Worm (Caenorhabditis elegans): ENCODE results near the gene ttr-17.

ttr-17 gene

ce11 chrIV:11094974-11095373 is 28.1 kb upstream of the ttr-17 start, which contains the start of gene M7.8:
Gene M7.8, minus strand, starts transcription at chrIV:11095085.
- TF ChIP-seq dve-1 (tag; optimal IDR thresholded peaks at IDR 0.05) (no peak), ceh-6 (GFP tag; optimal IDR thresholded peaks at IDR 0.05) (no peak), unc-55 (GFP tag; optimal IDR thresholded peaks at IDR 0.05) (peak; percentile 32), rnt-1 (tag; optimal IDR thresholded peaks at IDR 0.05) (no peak), fkh-6 (tag; optimal IDR thresholded peaks at IDR 0.05) (no peak), sdc-2 (tag; optimal IDR thresholded peaks at IDR 0.05) (no peak), ceh-22 (tag; optimal IDR thresholded peaks at IDR 0.05) (no peak), mec-3 (tag; optimal IDR thresholded peaks at IDR 0.05; ENCODE audit: borderline replicate concordance) (no peak), K02D7.2 (tag; optimal IDR thresholded peaks at IDR 0.05) (no peak), ref-2 (tag; optimal IDR thresholded peaks at IDR 0.05) (no peak), ets-4 (tag; optimal IDR thresholded peaks at IDR 0.05) (no peak), ahr-1 (tag; optimal IDR thresholded peaks at IDR 0.05) (no peak), nfya-1 (tag; optimal IDR thresholded peaks at IDR 0.05) (no peak), syd-9 (tag; optimal IDR thresholded peaks at IDR 0.05) (no peak), hlh-6 (tag; optimal IDR thresholded peaks at IDR 0.05) (no peak), ceh-19 (GFP tag; optimal IDR thresholded peaks at IDR 0.05) (no peak), unc-42 (tag; optimal IDR thresholded peaks at IDR 0.05) (peak; percentile 41)

- TF ChIP-seq ceh-31 (tag; optimal IDR thresholded peaks at IDR 0.05) (no peak), zip-5 (tag; optimal IDR thresholded peaks at IDR 0.05) (no peak), nfya-1 (tag; optimal IDR thresholded peaks at IDR 0.05) (no peak), ahr-1 (tag; optimal IDR thresholded peaks at IDR 0.05) (no peak), Y22D7AL.16 (tag; optimal IDR thresholded peaks at IDR 0.05) (no peak), dmd-4 (tag; optimal IDR thresholded peaks at IDR 0.05; ENCODE audit: borderline replicate concordance) (no peak), nhr-232 (tag; optimal IDR thresholded peaks at IDR 0.05) (no peak), sdc-2 (tag; optimal IDR thresholded peaks at IDR 0.05) (no peak), sox-4 (tag; optimal IDR thresholded peaks at IDR 0.05) (no peak), K09A11.1 (tag; optimal IDR thresholded peaks at IDR 0.05; ENCODE audit: insufficient read depth) (no peak), pat-9 (tag; optimal IDR thresholded peaks at IDR 0.05) (no peak), madf-2 (tag; optimal IDR thresholded peaks at IDR 0.05) (no peak), unc-55 (GFP tag; optimal IDR thresholded peaks at IDR 0.05) (no peak), ceh-6 (GFP tag; optimal IDR thresholded peaks at IDR 0.05) (no peak), rnt-1 (tag; optimal IDR thresholded peaks at IDR 0.05) (no peak), gmeb-2 (tag; optimal IDR thresholded peaks at IDR 0.05) (no peak), ceh-30 (tag; optimal IDR thresholded peaks at IDR 0.05) (no peak), hlh-13 (GFP tag; optimal IDR thresholded peaks at IDR 0.05) (no peak), ets-4 (tag; optimal IDR thresholded peaks at IDR 0.05) (no peak)
Measured at ce11 chrIV:11094052-11094451, 27.2 kb upstream of the ttr-17 start.

ce11 chrIV:11092502-11093080 is 25.8 kb upstream of the ttr-17 start, which contains the start of gene bcc-1:
Gene bcc-1, minus strand, starts transcription at chrIV:11092552.
- TF ChIP-seq elt-2 (tag; optimal IDR thresholded peaks at IDR 0.05) (no peak), ceh-22 (tag; optimal IDR thresholded peaks at IDR 0.05) (no peak), ceh-18 (tag; optimal IDR thresholded peaks at IDR 0.05) (no peak), ceh-9 (tag; optimal IDR thresholded peaks at IDR 0.05) (no peak), madf-2 (tag; optimal IDR thresholded peaks at IDR 0.05) (no peak)

ce11 chrIV:11089527-11089926 is 22.7 kb upstream of the ttr-17 start, which contains the start of gene M7.7:
Gene M7.7, plus strand, starts transcription at chrIV:11089827.
- TF ChIP-seq syd-9 (tag; optimal IDR thresholded peaks at IDR 0.05), result no peak

- TF ChIP-seq ceh-2 (tag; optimal IDR thresholded peaks at IDR 0.05) (no peak), ceh-24 (tag; optimal IDR thresholded peaks at IDR 0.05) (no peak), ets-4 (tag; optimal IDR thresholded peaks at IDR 0.05) (no peak), eyg-1 (tag; optimal IDR thresholded peaks at IDR 0.05) (no peak), Y22D7AL.16 (tag; optimal IDR thresholded peaks at IDR 0.05) (no peak), fax-1 (tag; optimal IDR thresholded peaks at IDR 0.05) (no peak), ztf-16 (tag; optimal IDR thresholded peaks at IDR 0.05) (no peak), ceh-22 (tag; optimal IDR thresholded peaks at IDR 0.05) (no peak), elt-4 (tag; optimal IDR thresholded peaks at IDR 0.05) (no peak), pag-3 (tag; optimal IDR thresholded peaks at IDR 0.05; ENCODE audit: borderline replicate concordance) (no peak), hlh-6 (tag; optimal IDR thresholded peaks at IDR 0.05) (no peak), pros-1 (tag; optimal IDR thresholded peaks at IDR 0.05) (no peak), unc-42 (tag; optimal IDR thresholded peaks at IDR 0.05) (no peak), che-1 (tag; optimal IDR thresholded peaks at IDR 0.05) (no peak), sox-2 (GFP tag; IDR thresholded peaks at IDR 0.05) (no peak), hlh-13 (GFP tag; optimal IDR thresholded peaks at IDR 0.05) (no peak)
Measured at ce11 chrIV:11083609-11084008, 16.8 kb upstream of the ttr-17 start, which contains the start of gene klc-1. Gene klc-1, plus strand, starts transcription at chrIV:11083735.

All from whole organism, late embryonic.